Worm (Caenorhabditis elegans): Measurements from ENCODE around the gene npr-3.
A peak's percentile ranks its signal among the peaks of the same experiment; 100 is the strongest.

npr-3 gene

ce11 chrIV:11465125-11465524 lies 5.3 kb downstream of the npr-3 start, which contains the start of gene C10C6.3:
C10C6.3 (minus strand) TSS chrIV:11465225.
- TF ChIP-seq Y116A8C.19 (tag; optimal IDR thresholded peaks at IDR 0.05; ENCODE audit: borderline replicate concordance) (no peak), unc-86 (tag; optimal IDR thresholded peaks at IDR 0.05) (no peak), mdl-1 (tag; optimal IDR thresholded peaks at IDR 0.05) (no peak), elt-3 (tag; optimal IDR thresholded peaks at IDR 0.05) (no peak), C16A3.4 (tag; optimal IDR thresholded peaks at IDR 0.05) (no peak), nhr-237 (tag; optimal IDR thresholded peaks at IDR 0.05) (no peak), lin-15B (tag; optimal IDR thresholded peaks at IDR 0.05) (no peak), nhr-84 (tag; optimal IDR thresholded peaks at IDR 0.05) (no peak), lin-35 (GFP tag; optimal IDR thresholded peaks at IDR 0.05) (no peak), nhr-47 (tag; optimal IDR thresholded peaks at IDR 0.05) (no peak), nhr-20 (tag; optimal IDR thresholded peaks at IDR 0.05) (no peak), ces-1 (GFP tag; optimal IDR thresholded peaks at IDR 0.05) (no peak), lin-14 (GFP tag; optimal IDR thresholded peaks at IDR 0.05) (no peak), nhr-28 (tag; optimal IDR thresholded peaks at IDR 0.05) (no peak), elt-2 (tag; optimal IDR thresholded peaks at IDR 0.05) (no peak), hpl-2 (GFP tag; optimal IDR thresholded peaks at IDR 0.05) (no peak)

DNA sequence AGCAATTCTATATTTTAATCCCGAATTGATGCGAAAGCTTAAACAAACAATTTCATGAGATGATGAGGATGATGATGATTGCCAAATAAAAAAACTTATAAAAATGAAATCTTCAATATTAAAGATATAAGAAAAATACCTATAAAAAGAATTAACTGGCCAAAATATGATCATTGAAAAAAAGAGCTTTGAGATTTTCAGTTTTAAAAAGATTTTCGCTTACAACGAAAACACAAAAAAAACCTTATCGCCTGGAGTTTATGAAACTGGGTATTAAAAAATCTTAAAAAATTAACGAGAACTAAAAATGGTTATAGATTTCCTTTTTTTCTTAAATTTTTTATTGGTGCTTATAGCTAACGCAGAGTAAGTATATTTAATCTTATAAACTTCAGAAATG lies 7.6 kb downstream of the npr-3 start, which contains the start of gene C10C6.7:
Gene C10C6.7 (minus strand): TSS at position 101 of the 400 bp plus-strand sequence.
- TF ChIP-seq lin-15B (tag; optimal IDR thresholded peaks at IDR 0.05) (no peak), jun-1 (tag; optimal IDR thresholded peaks at IDR 0.05) (no peak), pag-3 (tag; optimal IDR thresholded peaks at IDR 0.05; ENCODE audit: borderline replicate concordance, insufficient read depth) (no peak)

DNA sequence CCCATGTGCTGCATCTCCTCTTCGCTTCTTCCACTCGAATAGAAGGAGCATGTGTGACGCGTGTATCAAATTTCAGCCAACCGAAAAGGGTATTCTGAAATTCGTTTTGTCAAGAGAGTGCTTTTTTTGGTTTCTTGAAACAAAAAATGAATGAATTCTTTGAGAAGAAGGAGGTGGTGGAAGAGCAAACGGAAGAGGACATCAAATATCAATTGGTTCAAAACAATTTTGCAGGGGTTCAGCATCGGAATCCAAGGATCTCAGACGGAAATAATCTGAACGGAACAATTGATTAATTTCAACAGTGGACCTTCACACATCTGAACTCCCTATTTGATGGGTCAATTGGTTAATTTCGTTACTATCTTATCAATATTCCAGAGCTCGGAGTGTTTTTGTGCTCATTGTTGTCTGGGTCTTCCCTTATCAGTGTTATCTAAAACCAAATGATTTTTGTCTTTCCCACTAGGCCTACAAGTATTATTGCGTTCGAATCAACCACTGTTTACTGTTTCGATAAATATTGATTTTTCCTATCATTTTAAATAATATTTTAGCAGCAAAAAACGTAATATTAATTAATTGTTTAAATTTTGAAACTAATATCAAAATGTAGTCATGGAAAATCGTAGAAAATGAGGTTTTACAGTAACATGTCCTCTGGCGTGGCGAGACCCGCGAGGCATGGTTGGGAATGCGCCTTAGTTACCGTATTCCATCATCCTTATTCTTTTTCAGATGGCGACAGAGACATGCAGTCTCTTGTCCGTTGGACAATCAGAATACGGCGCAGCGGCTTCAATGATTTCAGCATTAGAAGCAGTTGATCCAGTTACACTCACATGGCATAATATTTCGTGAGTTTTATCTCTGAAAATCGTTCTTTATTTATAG lies 10.2 kb downstream of the npr-3 start, which contains the start of the genes C10C6.13 and wht-2:
Gene C10C6.13 (minus strand): TSS at position 51 of the 894 bp plus-strand sequence.
Gene wht-2 (plus strand): TSS at position 739 of the 894 bp plus-strand sequence.
- TF ChIP-seq elt-2 (tag; optimal IDR thresholded peaks at IDR 0.05) (peak; percentile 53), isw-1 (GFP tag; IDR thresholded peaks at IDR 0.05) (no peak)

- TF ChIP-seq nhr-11 (tag; optimal IDR thresholded peaks at IDR 0.05) (no peak), efl-1 (optimal IDR thresholded peaks at IDR 0.05) (no peak), efl-1 (GFP tag; optimal IDR thresholded peaks at IDR 0.05 in 1 of 2) (peak in 1 of 2 experiments; percentile 51), tbx-2 (tag; optimal IDR thresholded peaks at IDR 0.05) (no peak), nhr-47 (tag; optimal IDR thresholded peaks at IDR 0.05) (no peak)
Measured at ce11 chrIV:11472023-11472422, 12.2 kb downstream of the npr-3 start.

- TF ChIP-seq dsc-1 (tag; optimal IDR thresholded peaks at IDR 0.05) (peak; percentile 62), lin-35 (GFP tag; optimal IDR thresholded peaks at IDR 0.05) (peak; percentile 41 to 78), lir-3 (tag; optimal IDR thresholded peaks at IDR 0.05; ENCODE audit: poor library complexity) (peak; percentile 74), nhr-47 (tag; optimal IDR thresholded peaks at IDR 0.05) (peak; percentile 78), nhr-77 (tag; optimal IDR thresholded peaks at IDR 0.05) (peak; percentile 46), unc-86 (tag; optimal IDR thresholded peaks at IDR 0.05) (peak; percentile 43), C16A3.4 (tag; optimal IDR thresholded peaks at IDR 0.05) (peak; percentile 83), nhr-19 (GFP tag; conservative IDR thresholded peaks at IDR 0.05) (peak; percentile 53), nhr-237 (tag; optimal IDR thresholded peaks at IDR 0.05) (no peak), fkh-10 (GFP tag; optimal IDR thresholded peaks at IDR 0.05) (no peak), nhr-20 (tag; optimal IDR thresholded peaks at IDR 0.05) (peak; percentile 66), nhr-76 (tag; optimal IDR thresholded peaks at IDR 0.05) (peak; percentile 46), aha-1 (tag; optimal IDR thresholded peaks at IDR 0.05) (no peak), grh-1 (GFP tag; IDR thresholded peaks at IDR 0.05) (no peak), efl-1 (optimal IDR thresholded peaks at IDR 0.05) (peak; percentile 52 to 64), efl-1 (GFP tag; optimal IDR thresholded peaks at IDR 0.05 in 1 of 2) (peak; percentile 32 to 95), unc-130 (tag; optimal IDR thresholded peaks at IDR 0.05) (peak; percentile 50), nhr-71 (tag; optimal IDR thresholded peaks at IDR 0.05) (peak; percentile 76), hlh-4 (tag; optimal IDR thresholded peaks at IDR 0.05) (no peak), ets-5 (GFP tag; IDR thresholded peaks at IDR 0.05) (no peak), elt-2 (tag; optimal IDR thresholded peaks at IDR 0.05) (peak; percentile 38), elt-3 (tag; optimal IDR thresholded peaks at IDR 0.05) (peak in 1 of 6 experiments; percentile 40), lin-13 (GFP tag; optimal IDR thresholded peaks at IDR 0.05) (peak; percentile 45), swsn-7 (tag; optimal IDR thresholded peaks at IDR 0.05) (peak; percentile 68), ceh-8 (GFP tag; optimal IDR thresholded peaks at IDR 0.05) (no peak), ceh-82 (tag; optimal IDR thresholded peaks at IDR 0.05) (peak; percentile 3 to 63 (median 19)), rnt-1 (tag; optimal IDR thresholded peaks at IDR 0.05) (peak; percentile 84), ama-1 (optimal IDR thresholded peaks at IDR 0.05) (peak; percentile 59)
Measured at ce11 chrIV:11474067-11474466, 14.3 kb downstream of the npr-3 start.
